Worm (Caenorhabditis elegans): ENCODE results near the gene Y7A5A.24.

Y7A5A.24 gene

DNA sequence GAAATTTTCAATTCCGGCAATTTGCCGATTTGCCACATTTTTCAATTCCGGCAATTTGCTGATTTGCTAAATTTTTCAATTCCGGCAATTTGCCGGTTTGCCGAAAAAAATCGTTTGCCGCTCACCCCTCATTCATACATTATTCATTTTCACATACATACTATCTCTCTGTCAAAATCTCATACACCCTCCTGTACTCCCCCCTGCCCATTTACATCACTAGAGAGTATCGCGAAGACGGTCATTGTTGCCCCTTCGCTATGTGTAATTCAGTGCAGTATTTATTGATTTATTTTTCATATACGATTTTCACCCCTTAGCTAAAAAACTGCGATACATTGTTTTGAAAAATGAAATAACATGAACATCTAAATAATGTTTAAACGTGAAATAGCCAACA is 45.5 kb downstream of the Y7A5A.24 start:
- TF ChIP-seq skn-1 (tag; optimal IDR thresholded peaks at IDR 0.05) (peak; percentile 70), egl-5 (tag; optimal IDR thresholded peaks at IDR 0.05) (peak; percentile 47), nfya-1 (tag; optimal IDR thresholded peaks at IDR 0.05; ENCODE audit: insufficient read depth) (no peak), nhr-25 (tag; optimal IDR thresholded peaks at IDR 0.05) (peak; percentile 84), egl-27 (tag; optimal IDR thresholded peaks at IDR 0.05) (peak; percentile 4), hmg-11 (tag; optimal IDR thresholded peaks at IDR 0.05) (peak; percentile 85), snpc-4 (tag; optimal IDR thresholded peaks at IDR 0.05) (peak; percentile 85), unc-62 (GFP tag; optimal IDR thresholded peaks at IDR 0.05) (no peak), zag-1 (tag; optimal IDR thresholded peaks at IDR 0.05) (no peak), nhr-11 (tag; optimal IDR thresholded peaks at IDR 0.05) (no peak), nhr-237 (tag; optimal IDR thresholded peaks at IDR 0.05) (no peak), mdl-1 (tag; optimal IDR thresholded peaks at IDR 0.05) (no peak), elt-1 (tag; optimal IDR thresholded peaks at IDR 0.05) (no peak), elt-2 (tag; optimal IDR thresholded peaks at IDR 0.05) (peak; percentile 48), pqm-1 (tag; optimal IDR thresholded peaks at IDR 0.05) (peak; percentile 47), ceh-9 (tag; optimal IDR thresholded peaks at IDR 0.05) (no peak), aly-2 (tag; optimal IDR thresholded peaks at IDR 0.05) (no peak), nhr-23 (tag; optimal IDR thresholded peaks at IDR 0.05) (peak; percentile 84), lsy-12 (tag; optimal IDR thresholded peaks at IDR 0.05) (peak; percentile 65), nhr-28 (tag; optimal IDR thresholded peaks at IDR 0.05) (no peak), daf-12 (tag; optimal IDR thresholded peaks at IDR 0.05) (no peak), lin-39 (tag; optimal IDR thresholded peaks at IDR 0.05) (peak; percentile 46), nhr-77 (tag; optimal IDR thresholded peaks at IDR 0.05) (peak; percentile 85), fos-1 (tag; optimal IDR thresholded peaks at IDR 0.05) (no peak), ceh-28 (tag; optimal IDR thresholded peaks at IDR 0.05) (peak; percentile 97), nhr-43 (tag; optimal IDR thresholded peaks at IDR 0.05; ENCODE audit: poor library complexity, severe bottlenecking) (peak; percentile 92), lin-15B (tag; optimal IDR thresholded peaks at IDR 0.05) (peak; percentile 59), pha-4 (tag; optimal IDR thresholded peaks at IDR 0.05) (peak; percentile 86), nhr-12 (tag; optimal IDR thresholded peaks at IDR 0.05) (no peak), nhr-67 (tag; optimal IDR thresholded peaks at IDR 0.05) (no peak), unc-39 (tag; optimal IDR thresholded peaks at IDR 0.05) (no peak), tbx-2 (tag; optimal IDR thresholded peaks at IDR 0.05) (peak; percentile 82), jun-1 (tag; optimal IDR thresholded peaks at IDR 0.05) (peak; percentile 91), R02D3.7 (tag; optimal IDR thresholded peaks at IDR 0.05) (peak; percentile 60), fkh-10 (GFP tag; optimal IDR thresholded peaks at IDR 0.05) (no peak), ama-1 (optimal IDR thresholded peaks at IDR 0.05) (no peak), ceh-16 (tag; optimal IDR thresholded peaks at IDR 0.05) (no peak), ceh-82 (tag; optimal IDR thresholded peaks at IDR 0.05) (peak; percentile 72)

- TF ChIP-seq ztf-11 (tag; optimal IDR thresholded peaks at IDR 0.05) (no peak), lsy-12 (tag; optimal IDR thresholded peaks at IDR 0.05) (no peak), jun-1 (tag; optimal IDR thresholded peaks at IDR 0.05) (no peak), nhr-23 (tag; optimal IDR thresholded peaks at IDR 0.05) (no peak), ceh-16 (tag; optimal IDR thresholded peaks at IDR 0.05) (no peak), nfya-1 (tag; optimal IDR thresholded peaks at IDR 0.05; ENCODE audit: insufficient read depth) (no peak), unc-39 (tag; optimal IDR thresholded peaks at IDR 0.05) (no peak), nhr-237 (tag; optimal IDR thresholded peaks at IDR 0.05) (no peak)
These were observed 50.3 kb downstream of the Y7A5A.24 start, which contains the start of gene lin-15A for ce11 chrX:15731668-15732067. TSS of gene lin-15A (plus strand) at chrX:15731968.
